Worm (Caenorhabditis elegans) whole organism, midembryonic: ENCODE results near the gene F21D9.8.

Experiments used
- T22C8.4 ChIP-seq: fragments of 200-800 bp; sonication (Bioruptor generic); IDR thresholded peaks from 2 replicates; pipeline ENCODE4 v1.3.6; 2022; ENCODE audit warnings: missing genetic modification characterization, missing compliant biosample characterization
- cog-1 ChIP-seq: sonication (generic microtip); optimal IDR thresholded peaks from 2 replicates; lab custom pipeline; 2016; ENCODE audit warnings: missing genetic modification characterization, missing compliant biosample characterization
- flt-1 ChIP-seq: fragments of 200-800 bp; sonication (Bioruptor generic); IDR thresholded peaks from 2 replicates; pipeline ENCODE4 v1.3.6; 2022; ENCODE audit warnings: missing genetic modification characterization, missing compliant biosample characterization
- klf-2 ChIP-seq: fragments of 200-800 bp; sonication (Bioruptor generic); conservative IDR thresholded peaks from 2 replicates; pipeline ENCODE4 v1.3.6; 2022; ENCODE audit warnings: missing genetic modification reagents, missing genetic modification characterization, missing compliant biosample characterization
- med-1 ChIP-seq: sonication (generic microtip); optimal IDR thresholded peaks from 2 replicates; lab custom pipeline; 2017; ENCODE audit warnings: missing genetic modification characterization, mild to moderate bottlenecking, missing compliant biosample characterization, antibody characterized with exemption, missing genetic modification reagents; ENCODE audit not compliant: insufficient read depth
- tab-1 ChIP-seq: fragments of 200-800 bp; sonication (Bioruptor generic); IDR thresholded peaks from 2 replicates; pipeline ENCODE4 v1.3.6; 2022; ENCODE audit warnings: missing genetic modification characterization, missing compliant biosample characterization
- ztf-23 ChIP-seq: fragments of 200-800 bp; sonication (Bioruptor generic); IDR thresholded peaks from 2 replicates; pipeline ENCODE4 v1.3.6; 2022; ENCODE audit warnings: missing genetic modification reagents, missing genetic modification characterization, missing compliant biosample characterization
- ztf-29 ChIP-seq: fragments of 200-800 bp; sonication (Bioruptor generic); IDR thresholded peaks from 2 replicates; pipeline ENCODE4 v1.3.6; 2022; ENCODE audit warnings: missing genetic modification reagents, missing genetic modification characterization, missing compliant biosample characterization

- TF ChIP-seq flt-1, result no peak
- TF ChIP-seq cog-1, result no peak
- no peak for TF ChIP-seq T22C8.4 (GFP tag; lab: Robert Waterston, UW)
- TF ChIP-seq med-1 (GFP tag; lab: Kevin White, UChicago), result no peak
- TF ChIP-seq ztf-23 (GFP tag; lab: Robert Waterston, UW), result no peak
- TF ChIP-seq ztf-29, result no peak
- no peak for TF ChIP-seq tab-1 (GFP tag; lab: Robert Waterston, UW)
- no peak for TF ChIP-seq klf-2
Observed at ce11 chrV:19262349-19262748, 17.4 kb downstream of the F21D9.8 start, which contains the start of gene F21D9.2.
